Worm (Caenorhabditis elegans) whole organism, young adult: ENCODE measurements around the gene clec-229.

Experiments used
- B0035.1 ChIP-seq: sonication (generic microtip); optimal IDR thresholded peaks from 2 replicates; lab custom pipeline; 2016; ENCODE audit warnings: missing genetic modification characterization, mild to moderate bottlenecking, missing compliant biosample characterization, missing genotype, missing genetic modification reagents
- lin-35 ChIP-seq, 3 experiments: fragments of 150-350 bp in 2 of 3; sonication (generic microtip) in 1 of 3; optimal IDR thresholded peaks; 2 replicates each; lab custom pipeline; 2014 to 2018; ENCODE audit warnings: missing biosample characterization in 3 of 3, missing genetic modification characterization in 3 of 3, missing genetic modification reagents in 3 of 3
- ztf-6 ChIP-seq: fragments of 200-800 bp; sonication (Bioruptor generic); IDR thresholded peaks from 2 replicates; pipeline ENCODE4 v1.3.6; 2022; ENCODE audit warnings: missing genetic modification reagents, missing genetic modification characterization, missing compliant biosample characterization

ce11 chrV:15303625-15304024 is 37.7 kb downstream of the clec-229 start, which contains the start of gene srx-48:
- TF ChIP-seq ztf-6 (GFP tag; lab: Robert Waterston, UW) (no peak), B0035.1 (tag; lab: Kevin White, UChicago) (no peak), lin-35 (GFP tag; optimal IDR thresholded peaks at IDR 0.05; lab: Kevin White, UChicago) (no peak)
